Worm (Caenorhabditis elegans) whole organism, L4 larva: ENCODE measurements around the gene C46C11.3.

Source experiments
- ZK546.5 ChIP-seq, 2 experiments: sonication (generic microtip); optimal IDR thresholded peaks; 2 replicates each; lab custom pipeline; 2017; ENCODE audit warnings: missing biosample characterization in 2 of 2, missing genetic modification characterization in 2 of 2
- daf-19 ChIP-seq: fragments of 200-800 bp; sonication (Bioruptor generic); conservative IDR thresholded peaks from 2 replicates; pipeline ENCODE4 v1.3.6; 2022; ENCODE audit warnings: missing genetic modification characterization, missing compliant biosample characterization
- fos-1 ChIP-seq: fragments of 150-350 bp; optimal IDR thresholded peaks from 2 replicates; lab custom pipeline; 2014; ENCODE audit warnings: missing biosample characterization, missing genetic modification characterization
- hlh-11 ChIP-seq: fragments of 200-800 bp; sonication (Bioruptor generic); optimal IDR thresholded peaks from 2 replicates; lab custom pipeline; 2018; ENCODE audit warnings: mild to moderate bottlenecking, missing genetic modification characterization, missing compliant biosample characterization
- nhr-76 ChIP-seq: fragments of 150-350 bp; optimal IDR thresholded peaks from 2 replicates; lab custom pipeline; 2014; ENCODE audit warnings: missing biosample characterization, missing genetic modification characterization
- pqm-1 ChIP-seq: sonication (generic microtip); optimal IDR thresholded peaks from 2 replicates; lab custom pipeline; 2017; ENCODE audit warnings: missing biosample characterization, missing genetic modification characterization
- snpc-4 ChIP-seq: fragments of 150-350 bp; optimal IDR thresholded peaks from 2 replicates; lab custom pipeline; 2014; ENCODE audit warnings: missing biosample characterization, missing genetic modification characterization

- no peak for TF ChIP-seq daf-19 (GFP tag; lab: Robert Waterston, UW)
- no peak for TF ChIP-seq fos-1 (tag; lab: Kevin White, UChicago)
- TF ChIP-seq nhr-76 (tag; lab: Kevin White, UChicago) = no peak
- TF ChIP-seq pqm-1 = peak; percentile 26
- no peak for TF ChIP-seq snpc-4 (tag; lab: Kevin White, UChicago)
- TF ChIP-seq hlh-11 = no peak
- TF ChIP-seq ZK546.5 (tag; optimal IDR thresholded peaks at IDR 0.05; lab: Kevin White, UChicago) = no peak
Observed at ce11 chrX:4660268-4660880, 38.2 kb downstream of the C46C11.3 start, which contains the start of gene nhr-45.
